Fruit fly (Drosophila melanogaster): ENCODE measurements around the gene slgA.

The slgA gene

dm6 chrX:21351210-21351824 is 22.5 kb upstream of the slgA start (continued):
- no peak for TF ChIP-seq luna (GFP tag; optimal IDR thresholded peaks at IDR 0.05)
- no peak for TF ChIP-seq chinmo (GFP tag; IDR thresholded peaks at IDR 0.05; ENCODE audit: partially characterized antibody)
- TF ChIP-seq Asciz (GFP tag; optimal IDR thresholded peaks at IDR 0.05): no peak
- TF ChIP-seq CG4360 (GFP tag; IDR thresholded peaks at IDR 0.05): peak; percentile 40; the same call in 1 of the 2 replicates
- no peak for TF ChIP-seq Hr39 (optimal IDR thresholded peaks at IDR 0.05)
- TF ChIP-seq cg (GFP tag; optimal IDR thresholded peaks at IDR 0.05): peak; percentile 77
- TF ChIP-seq CG6175 (GFP tag; IDR thresholded peaks at IDR 0.05): no peak
- peak; percentile 35 for TF ChIP-seq Ets65A (GFP tag)
- TF ChIP-seq Blimp-1 (GFP tag; optimal IDR thresholded peaks at IDR 0.05): no peak

- TF ChIP-seq CG17829 (tag; optimal IDR thresholded peaks at IDR 0.05): no peak
- peak; percentile 98 for TF ChIP-seq sug (tag; optimal IDR thresholded peaks at IDR 0.05)
- peak; percentile 71 for TF ChIP-seq exex (tag; optimal IDR thresholded peaks at IDR 0.05)
- no peak for TF ChIP-seq CG15269 (tag; optimal IDR thresholded peaks at IDR 0.05)
- no peak for TF ChIP-seq fd102C (GFP tag; optimal IDR thresholded peaks at IDR 0.05)
- TF ChIP-seq GATAe (GFP tag; conservative IDR thresholded peaks at IDR 0.05): 0 out of 2 replicates have a peak, but pooled peaks have one; percentile 21
- peak; percentile 29 for TF ChIP-seq CG34376 (GFP tag; optimal IDR thresholded peaks at IDR 0.05)
These were observed 20.3 kb upstream of the slgA start for dm6 chrX:21353541-21353940.

DNA sequence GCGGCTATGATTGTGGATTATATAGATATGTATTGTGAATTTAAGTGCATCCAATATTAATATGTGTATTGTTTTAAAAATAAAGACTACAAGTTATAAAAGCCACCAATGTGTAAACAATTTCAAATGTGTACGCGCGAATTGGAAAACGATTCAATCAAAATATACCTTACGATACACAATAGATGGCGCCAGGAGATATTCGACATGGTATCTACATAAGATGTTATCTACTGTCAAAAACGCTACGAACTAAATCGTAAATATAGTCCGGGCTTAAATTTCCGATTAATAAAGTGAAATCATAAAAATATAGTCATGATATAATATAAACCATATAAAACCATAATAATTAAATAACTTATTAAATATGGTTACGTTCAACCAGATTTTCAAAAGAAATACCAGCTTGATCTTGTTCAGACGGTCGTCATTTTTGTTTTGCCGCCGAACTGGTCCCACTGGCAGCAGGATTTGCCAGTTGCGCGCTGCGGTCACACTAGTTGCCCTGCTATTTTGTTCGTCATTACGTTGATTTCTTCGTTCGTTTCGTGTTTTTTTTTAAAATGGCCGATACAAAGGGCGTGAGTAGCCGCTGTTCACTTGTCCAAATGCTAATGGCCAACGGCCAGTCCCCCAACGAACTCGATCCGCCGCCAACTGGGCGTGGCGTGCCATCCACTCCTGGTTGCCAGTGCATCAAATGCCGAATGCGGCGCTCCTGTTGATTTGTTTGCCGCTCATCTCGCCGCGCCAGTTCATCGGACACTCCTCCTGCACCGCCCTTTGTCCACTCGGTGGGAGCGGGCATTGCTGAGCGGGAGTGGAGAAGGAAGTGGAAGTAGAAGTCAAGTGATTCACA is 15.8 kb upstream of the slgA start, which contains the start of gene Septin1:
Gene Septin1 (plus strand): TSS at position 477 of the 862 bp plus-strand sequence.
- TF ChIP-seq dan (GFP tag; IDR thresholded peaks at IDR 0.05) (no peak), CG10366 (GFP tag; IDR thresholded peaks at IDR 0.05) (no peak), CG17912 (GFP tag; optimal IDR thresholded peaks at IDR 0.05) (no peak), CG12155 (GFP tag; optimal IDR thresholded peaks at IDR 0.05) (no peak), Nf-YA (GFP tag; IDR thresholded peaks at IDR 0.05) (no peak), CG1529 (GFP tag; optimal IDR thresholded peaks at IDR 0.05) (no peak), CG8924 (tag; optimal IDR thresholded peaks at IDR 0.05) (no peak), CG10654 (GFP tag; optimal IDR thresholded peaks at IDR 0.05) (no peak), CG34224 (GFP tag; IDR thresholded peaks at IDR 0.05; ENCODE audit: partially characterized antibody) (no peak), CG2120 (GFP tag; optimal IDR thresholded peaks at IDR 0.05) (no peak), CG4617 (GFP tag; optimal IDR thresholded peaks at IDR 0.05; ENCODE audit: borderline replicate concordance) (peak; percentile 52), HHEX (GFP tag; optimal IDR thresholded peaks at IDR 0.05) (no peak), CG3995 (GFP tag; optimal IDR thresholded peaks at IDR 0.05) (no peak), fru (optimal IDR thresholded peaks at IDR 0.05) (no peak), CG8765 (GFP tag; IDR thresholded peaks at IDR 0.05) (no peak), ken (GFP tag; IDR thresholded peaks at IDR 0.05) (no peak), CG11723 (GFP tag; optimal IDR thresholded peaks at IDR 0.05) (no peak), CG15696 (tag; optimal IDR thresholded peaks at IDR 0.05) (no peak), CG11504 (tag; optimal IDR thresholded peaks at IDR 0.05) (no peak), Ptx1 (GFP tag; IDR thresholded peaks at IDR 0.05) (no peak), NfI (GFP tag; optimal IDR thresholded peaks at IDR 0.05) (no peak), bsh (GFP tag; optimal IDR thresholded peaks at IDR 0.05) (peak in 1 of 2 experiments; percentile 4), dati (GFP tag; IDR thresholded peaks at IDR 0.05) (no peak), CG34422 (GFP tag; IDR thresholded peaks at IDR 0.05) (peak; percentile 22; the same call in 1 of the 3 replicates), YL-1 (GFP tag; optimal IDR thresholded peaks at IDR 0.05) (peak; percentile 16), nom (GFP tag; optimal IDR thresholded peaks at IDR 0.05) (peak; percentile 56), CG13123 (GFP tag; optimal IDR thresholded peaks at IDR 0.05) (no peak), NC2α (GFP tag; optimal IDR thresholded peaks at IDR 0.05) (no peak), Dbx (GFP tag; IDR thresholded peaks at IDR 0.05) (no peak), Dref (GFP tag; IDR thresholded peaks at IDR 0.05) (no peak), sr (GFP tag; IDR thresholded peaks at IDR 0.05) (no peak)

Measured in whole organism, embryonic.